Fruit fly (Drosophila melanogaster) whole organism, pupa: ENCODE data around the gene CG7402.

Source experiments
- CG14655 ChIP-seq: fragments of 200-800 bp; sonication (Bioruptor generic); optimal IDR thresholded peaks from 3 replicates; lab custom pipeline; 2017; ENCODE audit warnings: mild to moderate bottlenecking, missing biosample characterization, missing genetic modification reagents, missing genetic modification characterization
- CG34367 ChIP-seq: fragments of 200-800 bp; sonication (Bioruptor generic); optimal IDR thresholded peaks from 2 replicates; lab custom pipeline; 2018; ENCODE audit warnings: missing biosample characterization, mild to moderate bottlenecking, missing genetic modification characterization
- CG9948 ChIP-seq: fragments of 200-800 bp; sonication (Bioruptor generic); optimal IDR thresholded peaks from 2 replicates; lab custom pipeline; 2018; ENCODE audit warnings: missing biosample characterization, mild to moderate bottlenecking, missing genetic modification characterization, moderate library complexity
- rn ChIP-seq: fragments of 200-800 bp; sonication (Bioruptor generic); IDR thresholded peaks from 2 replicates; pipeline ENCODE4 v1.3.6; 2022; ENCODE audit warnings: missing biosample characterization, missing genetic modification characterization

DNA sequence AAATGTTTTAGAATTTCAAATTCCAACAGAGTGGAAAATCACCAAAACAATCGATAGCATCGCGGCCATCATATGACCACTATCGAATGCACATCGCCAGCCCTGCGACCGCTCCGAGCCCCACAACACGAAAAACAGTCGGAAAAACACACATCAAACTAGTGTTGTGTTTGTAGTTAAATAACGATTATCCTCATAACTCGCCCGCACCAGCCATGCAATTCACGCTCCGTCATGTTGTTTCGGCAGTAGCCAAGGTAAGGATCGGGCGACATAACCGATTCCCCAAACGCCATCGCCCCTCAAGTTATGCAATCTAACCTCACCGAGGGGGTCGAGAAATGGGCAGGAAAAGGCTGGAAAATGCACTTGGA lies 40.5 kb upstream of the CG7402 start:
- TF ChIP-seq rn (GFP tag; lab: Robert Waterston, UW) (no peak), CG9948 (tag; lab: Kevin White, UChicago) (no peak), CG34367 (tag; lab: Kevin White, UChicago) (no peak), CG14655 (no peak)
